Worm (Caenorhabditis elegans) whole organism, midembryonic: ENCODE results near the gene F35H12.1.

Experiments
- T22C8.4 ChIP-seq: fragments of 200-800 bp; sonication (Bioruptor generic); IDR thresholded peaks from 2 replicates; pipeline ENCODE4 v1.3.6; 2022; ENCODE audit warnings: missing genetic modification characterization, missing compliant biosample characterization
- cog-1 ChIP-seq: sonication (generic microtip); optimal IDR thresholded peaks from 2 replicates; lab custom pipeline; 2016; ENCODE audit warnings: missing genetic modification characterization, missing compliant biosample characterization
- tab-1 ChIP-seq: fragments of 200-800 bp; sonication (Bioruptor generic); IDR thresholded peaks from 2 replicates; pipeline ENCODE4 v1.3.6; 2022; ENCODE audit warnings: missing genetic modification characterization, missing compliant biosample characterization

DNA sequence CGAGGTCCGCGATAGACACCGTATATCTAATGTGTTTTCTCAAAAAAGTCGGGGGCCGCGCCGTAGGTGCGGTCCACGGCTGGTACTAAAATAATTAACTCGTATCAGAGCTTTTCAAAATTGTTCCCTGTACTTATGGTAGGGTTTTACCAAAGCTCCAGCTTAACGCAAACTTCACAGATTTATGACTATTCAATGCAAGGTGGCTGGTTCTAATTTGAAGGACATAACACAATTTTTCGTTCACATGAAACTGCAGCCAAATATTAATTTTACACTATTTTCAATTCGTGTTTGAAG lies 41.6 kb downstream of the F35H12.1 start:
- TF ChIP-seq tab-1 (GFP tag; lab: Robert Waterston, UW) (no peak), T22C8.4 (no peak), cog-1 (no peak)
